Worm (Caenorhabditis elegans): ENCODE measurements around the gene Y11D7A.3.
"Not testable (repeated sequence)": the region's sequence is repeated elsewhere in the genome, so short reads cannot be mapped to it uniquely, and the experiment has no call there.

The Y11D7A.3 gene

DNA sequence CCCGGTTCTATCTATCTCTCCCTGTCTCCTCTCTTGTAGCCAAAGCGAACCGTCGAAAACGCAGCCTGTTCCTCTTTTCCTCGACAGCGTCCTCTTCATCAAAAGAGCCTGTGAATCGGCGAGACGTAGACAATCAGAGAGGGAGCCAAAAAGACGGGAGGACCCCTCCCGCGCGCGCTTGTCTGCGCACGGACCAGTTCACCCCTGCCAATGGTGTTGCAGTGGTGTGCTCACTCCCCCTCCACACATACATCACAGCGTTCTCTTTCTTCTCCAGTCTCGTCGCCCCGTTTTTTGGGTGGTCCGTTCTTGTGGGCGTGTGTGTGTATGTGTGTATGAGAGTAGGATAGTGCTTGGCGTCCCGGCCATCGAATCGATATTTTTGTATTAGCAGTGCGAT, 36.0 kb downstream of the Y11D7A.3 start:
- TF ChIP-seq skn-1 (tag; optimal IDR thresholded peaks at IDR 0.05) (no peak), mep-1 (tag; optimal IDR thresholded peaks at IDR 0.05) (no peak), hmg-1.1 (GFP tag; IDR thresholded peaks at IDR 0.05) (no peak), dmd-8 (GFP tag; IDR thresholded peaks at IDR 0.05) (no peak), F49E8.2 (tag; optimal IDR thresholded peaks at IDR 0.05; ENCODE audit: borderline replicate concordance) (no peak), nhr-42 (GFP tag; IDR thresholded peaks at IDR 0.05) (no peak), attf-4 (tag; optimal IDR thresholded peaks at IDR 0.05) (no peak), dpl-1 (GFP tag; optimal IDR thresholded peaks at IDR 0.05) (no peak), fkh-10 (GFP tag; optimal IDR thresholded peaks at IDR 0.05) (no peak), egl-27 (tag; optimal IDR thresholded peaks at IDR 0.05) (no peak), spr-3 (GFP tag; optimal IDR thresholded peaks at IDR 0.05) (no peak)

DNA sequence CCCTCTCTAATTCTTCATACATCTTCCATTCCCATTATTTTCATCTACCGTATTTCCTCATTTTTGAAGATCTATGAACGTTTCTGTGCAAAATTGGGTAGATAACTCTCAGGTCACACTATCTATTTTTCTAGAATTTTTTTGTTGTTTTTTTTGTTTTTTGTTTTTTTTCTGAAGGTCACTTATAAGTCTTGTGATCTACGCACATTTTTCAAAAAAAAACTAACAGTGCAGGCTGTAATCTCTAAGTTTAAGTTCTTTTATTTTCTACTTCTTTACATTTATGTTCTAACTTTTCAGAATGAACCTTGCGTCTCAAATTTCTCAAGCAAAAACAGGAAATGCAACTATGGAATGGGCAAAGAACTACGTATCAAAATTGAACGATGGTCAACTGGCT, 36.9 kb downstream of the Y11D7A.3 start, which contains the start of gene flh-3:
TSS of gene flh-3 (plus strand) at position 301 of the 400 bp plus-strand sequence.
- TF ChIP-seq F49E8.2 (tag; optimal IDR thresholded peaks at IDR 0.05; ENCODE audit: borderline replicate concordance): no peak
- TF ChIP-seq dmd-8 (GFP tag; IDR thresholded peaks at IDR 0.05): no peak
- TF ChIP-seq daf-19 (GFP tag; conservative IDR thresholded peaks at IDR 0.05): no peak

DNA sequence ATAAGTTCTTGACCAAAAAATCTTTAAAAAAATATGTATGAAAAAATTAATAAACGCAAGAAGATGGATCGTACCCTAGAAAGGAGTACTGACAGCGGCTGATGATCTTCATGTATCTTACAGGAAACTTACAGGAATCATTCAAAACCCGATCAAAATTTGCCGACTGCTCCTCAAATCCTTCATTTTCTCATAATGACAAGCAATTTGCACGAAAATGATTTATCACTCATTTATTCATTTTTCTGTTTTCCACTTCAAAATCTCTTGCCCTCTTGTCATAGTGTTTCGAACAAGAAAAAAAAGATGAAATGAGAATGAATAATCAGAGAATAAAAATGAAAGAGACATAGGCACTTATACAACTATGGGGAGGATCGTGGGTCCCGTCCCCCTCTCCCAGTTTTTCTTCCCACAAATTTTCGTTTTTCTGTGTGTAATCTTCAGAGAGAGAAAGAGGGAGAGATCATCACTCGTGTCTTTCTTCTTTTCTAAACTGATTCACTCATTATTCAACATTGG, 41.2 kb downstream of the Y11D7A.3 start, which contains the start of gene nmy-3:
TSS of gene nmy-3 (plus strand) at position 472 of the 522 bp plus-strand sequence.
- TF ChIP-seq skn-1 (tag; optimal IDR thresholded peaks at IDR 0.05) (no peak), unc-62 (GFP tag; optimal IDR thresholded peaks at IDR 0.05 in 1 of 2) (peak in 1 of 2 experiments; percentile 91), unc-62 (tag; optimal IDR thresholded peaks at IDR 0.05) (no peak)

DNA sequence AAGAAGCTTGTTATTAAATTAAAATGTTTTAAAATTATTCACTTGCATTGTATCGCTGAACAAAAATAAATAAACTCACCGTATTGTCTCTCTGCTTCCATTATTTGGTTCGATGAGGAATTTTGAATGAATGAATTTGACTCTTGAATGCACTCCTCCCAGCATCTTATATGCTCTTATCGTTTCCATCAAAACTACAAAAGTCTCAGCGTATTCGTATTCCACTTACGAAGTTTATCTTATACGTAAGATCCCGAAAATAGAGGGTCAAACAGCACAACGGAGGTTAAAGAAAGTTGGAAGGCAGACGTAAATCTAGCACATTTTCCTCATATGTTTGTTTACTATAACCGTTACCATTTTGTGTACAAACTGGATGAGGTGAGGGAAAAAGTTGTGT, 53.4 kb downstream of the Y11D7A.3 start, which contains the start of gene nhr-267:
TSS of gene nhr-267 (minus strand) at position 101 of the 400 bp plus-strand sequence.
- TF ChIP-seq madf-5 (GFP tag; IDR thresholded peaks at IDR 0.05); cey-2 (tag; optimal IDR thresholded peaks at IDR 0.05; ENCODE audit: borderline replicate concordance, insufficient read depth); lin-39 (tag; optimal IDR thresholded peaks at IDR 0.05): not testable (repeated sequence)

DNA sequence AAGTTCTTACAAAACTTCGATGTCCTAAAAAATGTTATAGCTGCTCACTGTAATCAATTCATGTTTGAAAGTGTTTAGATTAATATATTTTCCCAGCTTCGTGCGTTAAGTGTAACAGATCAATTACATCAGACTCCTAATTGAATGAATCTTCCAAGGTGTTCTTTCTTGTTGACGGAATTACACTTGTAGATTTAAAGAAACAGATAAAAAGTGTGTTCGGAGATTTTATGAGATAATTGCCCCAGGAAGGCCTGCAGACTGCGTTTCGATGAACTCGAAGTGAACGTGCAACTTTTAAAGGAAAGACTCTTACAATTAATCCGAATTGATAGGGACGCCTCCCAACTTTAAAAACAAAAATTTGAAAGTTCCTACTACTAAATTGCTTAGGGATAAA, 56.7 kb downstream of the Y11D7A.3 start:
- TF ChIP-seq ztf-7 (tag; optimal IDR thresholded peaks at IDR 0.05) (no peak), madf-9 (GFP tag; conservative IDR thresholded peaks at IDR 0.05) (no peak), aly-2 (tag; optimal IDR thresholded peaks at IDR 0.05) (no peak), lin-15B (tag; optimal IDR thresholded peaks at IDR 0.05) (no peak), rbr-2 (tag; optimal IDR thresholded peaks at IDR 0.05) (no peak), php-3 (GFP tag; IDR thresholded peaks at IDR 0.05) (no peak), nhr-237 (tag; optimal IDR thresholded peaks at IDR 0.05) (no peak), duxl-1 (tag; optimal IDR thresholded peaks at IDR 0.05; ENCODE audit: poor library complexity) (no peak), T26A8.4 (GFP tag; IDR thresholded peaks at IDR 0.05) (no peak), nhr-102 (tag; optimal IDR thresholded peaks at IDR 0.05) (no peak), Y48G9A.11 (GFP tag; IDR thresholded peaks at IDR 0.05) (no peak), ama-1 (optimal IDR thresholded peaks at IDR 0.05) (no peak)

Data from whole organism, L4 larva.